Fruit fly (Drosophila melanogaster) whole organism, prepupa: ENCODE measurements around the gene NimB1.
A peak's percentile ranks its signal among the peaks of the same experiment; 100 is the strongest.

ENCODE experiments used
- Blimp-1 ChIP-seq: fragments of 200-800 bp; sonication (Bioruptor generic); optimal IDR thresholded peaks from 3 replicates; lab custom pipeline; 2017; ENCODE audit warnings: missing biosample characterization, missing genetic modification characterization, mild to moderate bottlenecking, moderate library complexity, missing genetic modification reagents
- CG10631 ChIP-seq: fragments of 200-800 bp; sonication (Bioruptor generic); optimal IDR thresholded peaks from 2 replicates; lab custom pipeline; 2016; ENCODE audit warnings: missing biosample characterization, missing genetic modification characterization
- CG10669 ChIP-seq: fragments of 200-800 bp; sonication (Bioruptor generic); optimal IDR thresholded peaks from 3 replicates; lab custom pipeline; 2018; ENCODE audit warnings: missing biosample characterization, mild to moderate bottlenecking, missing genetic modification characterization, moderate library complexity
- CG11294 ChIP-seq: fragments of 200-800 bp; sonication (Bioruptor generic); IDR thresholded peaks from 2 replicates; pipeline ENCODE4 v1.3.6; 2022; ENCODE audit warnings: missing biosample characterization, missing genetic modification characterization
- CG16779 ChIP-seq: fragments of 200-800 bp; sonication (Bioruptor generic); optimal IDR thresholded peaks from 3 replicates; lab custom pipeline; 2017; ENCODE audit warnings: missing biosample characterization, mild to moderate bottlenecking, missing genetic modification characterization
- CG31627 ChIP-seq: fragments of 200-800 bp; sonication (Bioruptor generic); optimal IDR thresholded peaks from 3 replicates; lab custom pipeline; 2016; ENCODE audit warnings: missing biosample characterization, missing genetic modification characterization
- CG34406 ChIP-seq: fragments of 200-800 bp; sonication (Bioruptor generic); optimal IDR thresholded peaks from 3 replicates; lab custom pipeline; 2016; ENCODE audit warnings: missing biosample characterization, missing genetic modification characterization
- CG3919 ChIP-seq: fragments of 200-800 bp; sonication (Bioruptor generic); optimal IDR thresholded peaks from 3 replicates; lab custom pipeline; 2016; ENCODE audit warnings: missing biosample characterization, missing genetic modification characterization
- CG4318 ChIP-seq: fragments of 200-800 bp; sonication (Bioruptor generic); optimal IDR thresholded peaks from 3 replicates; lab custom pipeline; 2017; ENCODE audit warnings: missing biosample characterization, mild to moderate bottlenecking, missing genetic modification characterization
- CG6163 ChIP-seq: fragments of 200-800 bp; sonication (Bioruptor generic); IDR thresholded peaks from 3 replicates; pipeline ENCODE4 v1.3.6; 2022; ENCODE audit warnings: missing biosample characterization, missing genetic modification characterization
- CG6276 ChIP-seq: fragments of 200-800 bp; sonication (Bioruptor generic); optimal IDR thresholded peaks from 2 replicates; lab custom pipeline; 2017; ENCODE audit warnings: missing biosample characterization, mild to moderate bottlenecking, missing genetic modification characterization
- CG6792 ChIP-seq: fragments of 200-800 bp; sonication (Bioruptor generic); optimal IDR thresholded peaks from 3 replicates; lab custom pipeline; 2016; ENCODE audit warnings: missing biosample characterization, missing genetic modification characterization
- CG6808 ChIP-seq: fragments of 200-800 bp; sonication (Bioruptor generic); optimal IDR thresholded peaks from 3 replicates; lab custom pipeline; 2017; ENCODE audit warnings: missing biosample characterization, missing genetic modification characterization, mild to moderate bottlenecking, moderate library complexity, missing genetic modification reagents
- CG6854 ChIP-seq: fragments of 200-800 bp; sonication (Bioruptor generic); optimal IDR thresholded peaks from 2 replicates; lab custom pipeline; 2017; ENCODE audit warnings: missing biosample characterization, mild to moderate bottlenecking, missing genetic modification characterization
- CG7368 ChIP-seq: fragments of 200-800 bp; sonication (Bioruptor generic); optimal IDR thresholded peaks from 3 replicates; lab custom pipeline; 2016; ENCODE audit warnings: missing biosample characterization, missing genetic modification characterization
- CG8119 ChIP-seq: fragments of 200-800 bp; sonication (Bioruptor generic); IDR thresholded peaks from 3 replicates; pipeline ENCODE4 v1.3.6; 2022; ENCODE audit warnings: missing biosample characterization, missing genetic modification characterization
- CG8319 ChIP-seq: fragments of 200-800 bp; sonication (Bioruptor generic); optimal IDR thresholded peaks from 3 replicates; lab custom pipeline; 2016; ENCODE audit warnings: missing biosample characterization, missing genetic modification characterization
- CG8632 ChIP-seq: fragments of 200-800 bp; sonication (Bioruptor generic); optimal IDR thresholded peaks from 3 replicates; lab custom pipeline; 2016; ENCODE audit warnings: missing biosample characterization, missing genetic modification characterization
- CG9139 ChIP-seq: fragments of 200-800 bp; sonication (Bioruptor generic); optimal IDR thresholded peaks from 3 replicates; lab custom pipeline; 2017; ENCODE audit warnings: missing biosample characterization, mild to moderate bottlenecking, missing genetic modification characterization
- Eip78C ChIP-seq: fragments of 200-800 bp; sonication (Bioruptor generic); peaks from one replicate; lab custom pipeline; 2016; ENCODE audit warnings: missing biosample characterization, missing genetic modification characterization
- Gug ChIP-seq: fragments of 200-800 bp; sonication (Bioruptor generic); IDR thresholded peaks from 2 replicates; pipeline ENCODE4 v1.3.6; 2022; ENCODE audit warnings: missing biosample characterization, missing genetic modification characterization
- Hr38 ChIP-seq: sonication (Bioruptor generic); optimal IDR thresholded peaks from 2 replicates; lab custom pipeline; 2016; ENCODE audit warnings: missing biosample characterization, missing genetic modification characterization
- Hr39 ChIP-seq: fragments of 200-800 bp; sonication (Bioruptor generic); optimal IDR thresholded peaks from 2 replicates; lab custom pipeline; 2016; ENCODE audit warnings: missing biosample characterization, missing genetic modification characterization
- Hr4 ChIP-seq: fragments of 200-800 bp; sonication (Bioruptor generic); optimal IDR thresholded peaks from 3 replicates; lab custom pipeline; 2016; ENCODE audit warnings: missing biosample characterization, missing genetic modification characterization
- Lpt ChIP-seq: fragments of 200-800 bp; sonication (Bioruptor generic); optimal IDR thresholded peaks from 3 replicates; lab custom pipeline; 2016; ENCODE audit warnings: missing biosample characterization, missing genetic modification characterization
- Met ChIP-seq: fragments of 200-800 bp; sonication (Bioruptor generic); optimal IDR thresholded peaks from 3 replicates; lab custom pipeline; 2016; ENCODE audit warnings: missing biosample characterization, missing genetic modification characterization
- OdsH ChIP-seq: fragments of 200-800 bp; sonication (Bioruptor generic); optimal IDR thresholded peaks from 3 replicates; lab custom pipeline; 2016; ENCODE audit warnings: missing biosample characterization, missing genetic modification characterization
- Sox15 ChIP-seq: fragments of 200-800 bp; sonication (Bioruptor generic); optimal IDR thresholded peaks from 3 replicates; lab custom pipeline; 2016; ENCODE audit warnings: missing biosample characterization, missing genetic modification characterization
- achi ChIP-seq: fragments of 200-800 bp; sonication (Bioruptor generic); optimal IDR thresholded peaks from 3 replicates; lab custom pipeline; 2016; ENCODE audit warnings: missing biosample characterization, missing genetic modification characterization
- acj6 ChIP-seq: fragments of 200-800 bp; sonication (Bioruptor generic); optimal IDR thresholded peaks from 3 replicates; lab custom pipeline; 2016; ENCODE audit warnings: missing biosample characterization, missing genetic modification characterization
- cyc ChIP-seq: fragments of 200-800 bp; sonication (Bioruptor generic); optimal IDR thresholded peaks from 3 replicates; lab custom pipeline; 2016; ENCODE audit warnings: missing biosample characterization, missing genetic modification characterization
- dac ChIP-seq: fragments of 200-800 bp; sonication (Bioruptor generic); optimal IDR thresholded peaks from 2 replicates; lab custom pipeline; 2017; ENCODE audit warnings: missing biosample characterization, mild to moderate bottlenecking, missing genetic modification characterization
- dsx ChIP-seq: fragments of 200-800 bp; optimal IDR thresholded peaks from 3 replicates; lab custom pipeline; 2019; ENCODE audit warnings: missing biosample characterization, mild to moderate bottlenecking, missing genetic modification characterization, moderate library complexity; ENCODE audit not compliant: poor library complexity, severe bottlenecking
- eg ChIP-seq: fragments of 200-800 bp; sonication (Bioruptor generic); IDR thresholded peaks from 3 replicates; pipeline ENCODE4 v1.3.6; 2022; ENCODE audit warnings: missing biosample characterization, missing genetic modification characterization
- fd59A ChIP-seq: fragments of 200-800 bp; sonication (Bioruptor generic); optimal IDR thresholded peaks from 2 replicates; lab custom pipeline; 2017; ENCODE audit warnings: missing biosample characterization, mild to moderate bottlenecking, missing genetic modification characterization, missing genetic modification reagents
- fd85E ChIP-seq: fragments of 200-800 bp; sonication (Bioruptor generic); optimal IDR thresholded peaks from 3 replicates; lab custom pipeline; 2016; ENCODE audit warnings: missing biosample characterization, missing genetic modification characterization
- fkh ChIP-seq: fragments of 200-800 bp; sonication (Bioruptor generic); optimal IDR thresholded peaks from 3 replicates; lab custom pipeline; 2017; ENCODE audit warnings: missing biosample characterization, mild to moderate bottlenecking, missing genetic modification characterization, moderate library complexity
- lz ChIP-seq: fragments of 200-800 bp; sonication (Bioruptor generic); optimal IDR thresholded peaks from 3 replicates; lab custom pipeline; 2016; ENCODE audit warnings: missing biosample characterization, missing genetic modification characterization
- salr ChIP-seq, 2 experiments: fragments of 200-800 bp; sonication (Bioruptor generic); optimal IDR thresholded peaks; 3 replicates each; lab custom pipeline; 2016 to 2018; ENCODE audit warnings: missing biosample characterization in 2 of 2, missing genetic modification characterization in 2 of 2, mild to moderate bottlenecking in 1 of 2
- ss ChIP-seq, 2 experiments: fragments of 200-800 bp; sonication (Bioruptor generic); optimal IDR thresholded peaks; 2 replicates in 1 of 2; 3 replicates in 1 of 2; lab custom pipeline; 2017 to 2018; ENCODE audit warnings: mild to moderate bottlenecking in 2 of 2, missing biosample characterization in 2 of 2, missing genetic modification characterization in 2 of 2, moderate library complexity in 1 of 2
- svp ChIP-seq: fragments of 200-800 bp; sonication (Bioruptor generic); peaks from one replicate; lab custom pipeline; 2016; ENCODE audit warnings: missing biosample characterization, missing genetic modification characterization
- topi ChIP-seq: fragments of 200-800 bp; sonication (Bioruptor generic); optimal IDR thresholded peaks from 3 replicates; lab custom pipeline; 2016; ENCODE audit warnings: missing biosample characterization, missing genetic modification characterization

The NimB1 gene

DNA sequence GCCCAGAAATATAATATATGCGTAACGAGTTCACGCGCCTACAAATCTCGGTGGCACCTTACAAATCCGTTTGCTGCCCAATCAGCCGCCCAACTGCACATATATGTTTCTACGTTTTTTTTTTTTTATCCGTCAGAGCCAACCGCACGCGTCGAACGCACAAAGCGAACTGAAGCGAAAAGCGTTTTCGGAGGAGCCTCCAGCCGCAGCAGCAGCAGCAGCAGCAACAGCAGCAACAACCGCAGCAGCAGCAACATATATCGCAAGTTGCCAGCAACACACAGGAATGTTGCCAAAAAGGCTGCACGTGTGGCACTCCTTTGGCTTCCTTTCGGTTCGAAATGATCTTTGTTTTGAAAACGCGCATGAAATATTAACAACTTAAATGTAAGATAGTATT, 37.8 kb downstream of the NimB1 start, which contains the start of gene rk:
rk (minus strand) TSS at position 171 of the 400 bp plus-strand sequence.
- TF ChIP-seq dsx (GFP tag; lab: Kevin White, UChicago) (peak; percentile 7), Eip78C (GFP tag; lab: Kevin White, UChicago) (peak; percentile 56), CG6163 (GFP tag; lab: Robert Waterston, UW) (0 out of 3 replicates have a peak, but pooled peaks have one; percentile 33), CG11294 (GFP tag; lab: Robert Waterston, UW) (no peak), CG6276 (GFP tag; lab: Kevin White, UChicago) (no peak), Hr4 (GFP tag; lab: Kevin White, UChicago) (no peak), svp (GFP tag; lab: Kevin White, UChicago) (peak; percentile 22), Met (GFP tag; lab: Kevin White, UChicago) (peak; percentile 18), CG3919 (peak; percentile 38), Blimp-1 (GFP tag; lab: Kevin White, UChicago) (no peak), acj6 (no peak), fd85E (GFP tag; lab: Kevin White, UChicago) (no peak), CG7368 (no peak), CG8119 (GFP tag; lab: Robert Waterston, UW) (no peak)
- TF ChIP-seq, all 60 proteins: peak for 6

DNA sequence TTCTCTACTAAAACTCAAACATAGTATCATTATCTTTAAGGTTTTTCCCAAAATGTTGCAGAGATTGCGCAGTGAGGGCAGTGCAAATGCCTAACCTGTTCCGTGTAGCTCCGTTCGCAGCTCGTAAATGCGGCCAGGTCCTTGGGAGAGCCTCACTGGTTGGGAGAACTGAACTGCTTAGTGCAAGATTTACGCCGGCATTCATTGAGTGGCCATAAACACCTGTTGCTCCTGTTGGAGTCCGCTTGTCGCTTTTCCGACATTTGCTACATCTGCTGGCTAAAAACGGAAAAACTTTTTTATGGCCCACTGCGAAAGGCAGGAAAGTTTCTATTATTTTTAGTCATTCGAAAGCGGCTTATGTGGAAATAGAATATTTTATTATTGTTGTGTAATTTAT, 38.6 kb downstream of the NimB1 start:
- TF ChIP-seq Sox15 (GFP tag; lab: Kevin White, UChicago): no peak
- TF ChIP-seq CG31627 (GFP tag; lab: Kevin White, UChicago): no peak
- no peak for TF ChIP-seq cyc
- no peak for TF ChIP-seq CG6792 (GFP tag; lab: Kevin White, UChicago)
- no peak for TF ChIP-seq svp (GFP tag; lab: Kevin White, UChicago)
- no peak for TF ChIP-seq CG4318 (GFP tag; lab: Kevin White, UChicago)
- no peak for TF ChIP-seq CG8632 (GFP tag; lab: Kevin White, UChicago)
- no peak for TF ChIP-seq OdsH
- no peak for TF ChIP-seq CG10631
- no peak for TF ChIP-seq dac
- TF ChIP-seq topi (GFP tag; lab: Kevin White, UChicago): no peak
- no peak for TF ChIP-seq Gug
- no peak for TF ChIP-seq Hr38
- TF ChIP-seq CG6808 (GFP tag; lab: Kevin White, UChicago): no peak
- TF ChIP-seq achi (GFP tag; lab: Kevin White, UChicago): no peak
- TF ChIP-seq fd85E (GFP tag; lab: Kevin White, UChicago): no peak
- TF ChIP-seq CG16779: no peak
- TF ChIP-seq acj6: no peak
- TF ChIP-seq CG6163 (GFP tag; lab: Robert Waterston, UW): no peak
- TF ChIP-seq eg (GFP tag; lab: Robert Waterston, UW): no peak
- TF ChIP-seq, all 60 proteins: peak for 0

DNA sequence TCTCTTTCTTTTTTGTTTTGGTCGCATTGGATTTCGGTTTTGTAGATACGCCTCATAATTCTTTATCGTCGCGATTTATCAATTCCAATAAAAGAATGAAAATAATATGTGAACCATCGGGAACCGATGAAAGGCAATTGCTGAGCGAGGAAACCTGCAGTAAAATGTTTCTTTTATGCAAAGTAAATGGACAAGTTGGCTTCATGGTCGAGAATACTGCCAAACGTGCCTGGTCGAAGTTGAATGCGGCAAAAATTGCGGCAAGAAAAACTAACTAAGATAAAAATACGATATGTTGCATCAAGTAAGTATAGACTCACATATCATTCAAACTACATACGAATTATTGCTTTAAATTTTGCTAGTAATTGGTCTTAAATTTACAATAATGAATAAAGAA, 44.5 kb downstream of the NimB1 start, which contains the start of gene CG42692:
CG42692 (plus strand) TSS at position 301 of the 400 bp plus-strand sequence.
- TF ChIP-seq dsx (GFP tag; lab: Kevin White, UChicago) (no peak), salr (GFP tag; optimal IDR thresholded peaks at IDR 0.05; lab: Kevin White, UChicago) (no peak), Blimp-1 (GFP tag; lab: Kevin White, UChicago) (no peak), CG10631 (no peak), svp (GFP tag; lab: Kevin White, UChicago) (peak; percentile 12)

DNA sequence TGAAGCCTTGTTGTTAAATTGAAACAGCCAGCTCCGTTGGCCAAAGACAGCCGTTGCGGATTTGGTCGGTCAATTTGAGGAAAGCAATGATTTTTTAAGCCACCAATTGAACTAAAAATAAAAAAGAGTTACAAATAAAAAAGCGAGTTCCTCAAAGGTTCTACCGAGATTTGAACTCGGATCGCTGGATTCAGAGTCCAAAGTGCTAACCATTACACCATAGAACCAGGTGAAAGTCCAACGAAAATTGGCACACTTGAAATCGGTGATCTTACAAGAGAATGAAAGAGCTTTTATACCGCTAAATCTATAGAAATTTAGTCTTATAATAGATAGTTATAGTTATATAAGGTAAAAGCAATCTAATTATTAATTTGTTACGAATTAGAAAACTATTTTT, 47.1 kb downstream of the NimB1 start:
- TF ChIP-seq svp (GFP tag; lab: Kevin White, UChicago) (peak; percentile 70), CG9139 (GFP tag; lab: Kevin White, UChicago) (peak; percentile 7), Lpt (no peak)

DNA sequence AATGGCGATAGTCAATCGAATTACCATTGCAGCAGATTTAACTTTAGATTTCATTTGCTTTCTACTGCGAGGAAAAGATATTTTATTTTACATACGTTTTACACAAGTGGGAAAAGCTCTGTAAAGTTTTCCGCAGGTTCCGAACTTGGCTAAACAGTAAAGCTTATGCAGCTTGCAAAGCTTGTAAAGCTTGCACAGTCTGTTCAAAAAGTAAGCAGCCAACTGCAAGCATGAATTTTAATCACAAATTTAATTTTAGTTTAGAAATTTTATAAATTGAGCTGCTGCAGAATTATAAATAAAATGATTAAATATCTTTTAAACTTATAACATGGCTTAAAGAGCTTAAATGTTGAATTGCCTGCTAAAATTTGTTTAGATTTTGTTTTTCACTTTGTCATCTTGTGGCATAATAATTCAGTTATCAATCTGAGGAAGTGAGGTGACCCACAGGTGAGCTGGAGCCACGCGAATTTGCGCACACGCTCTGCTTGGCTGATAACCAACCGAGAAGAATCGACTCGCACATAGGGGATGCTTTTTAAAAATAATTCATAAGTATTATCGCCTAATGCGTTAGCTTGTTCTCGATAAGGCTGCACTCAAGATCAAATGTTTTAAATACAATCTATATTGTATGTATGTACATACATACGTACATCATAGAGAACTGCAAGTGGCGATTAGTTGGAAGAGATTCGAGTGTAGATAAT, 48.4 kb downstream of the NimB1 start:
- TF ChIP-seq Gug (no peak), CG34406 (no peak), fd59A (no peak), Blimp-1 (GFP tag; lab: Kevin White, UChicago) (no peak), CG10669 (GFP tag; lab: Kevin White, UChicago) (peak; percentile 17), fkh (GFP tag; lab: Kevin White, UChicago) (no peak), CG4318 (GFP tag; lab: Kevin White, UChicago) (no peak), CG6276 (GFP tag; lab: Kevin White, UChicago) (no peak), eg (GFP tag; lab: Robert Waterston, UW) (no peak; the same call in 1 of the 3 replicates), topi (GFP tag; lab: Kevin White, UChicago) (peak; percentile 16), CG6163 (GFP tag; lab: Robert Waterston, UW) (peak; percentile 34; the same call in 2 of the 3 replicates), CG8319 (GFP tag; lab: Kevin White, UChicago) (no peak), fd85E (GFP tag; lab: Kevin White, UChicago) (no peak), Hr39 (GFP tag; lab: Kevin White, UChicago) (peak; percentile 2), ss (GFP tag; optimal IDR thresholded peaks at IDR 0.05; lab: Kevin White, UChicago) (no peak), CG6854 (no peak), Hr38 (no peak), lz (GFP tag; lab: Kevin White, UChicago) (no peak)
